Worm (Caenorhabditis elegans): ENCODE data around the gene T27C5.10.

- no peak for TF ChIP-seq ztf-11 (tag; optimal IDR thresholded peaks at IDR 0.05)
- no peak for TF ChIP-seq jun-1 (tag; optimal IDR thresholded peaks at IDR 0.05)
- no peak for TF ChIP-seq snpc-4 (tag; optimal IDR thresholded peaks at IDR 0.05)
- TF ChIP-seq aly-2 (tag; optimal IDR thresholded peaks at IDR 0.05) = no peak
- no peak for TF ChIP-seq unc-62 (GFP tag; optimal IDR thresholded peaks at IDR 0.05)
- TF ChIP-seq nhr-76 (tag; optimal IDR thresholded peaks at IDR 0.05) = no peak
Measured at ce11 chrV:17471564-17471963, 41.6 kb upstream of the T27C5.10 start, which contains the start of gene srh-235.

All from whole organism, L3 larva.